Fruit fly (Drosophila melanogaster) whole organism, larva: ENCODE data around the gene Taf12.

Experiments
- noc ChIP-seq: fragments of 200-800 bp; sonication (Bioruptor generic); optimal IDR thresholded peaks from 3 replicates; lab custom pipeline; 2019; ENCODE audit warnings: missing biosample characterization, mild to moderate bottlenecking, missing genetic modification characterization, moderate library complexity

The Taf12 gene

dm6 chr3R:11673955-11674663 is 5.4 kb downstream of the Taf12 start, which contains the start of gene CG14715:
TSS of gene CG14715 (plus strand) at chr3R:11674221.
- peak; percentile 31 for TF ChIP-seq noc (tag; lab: Kevin White, UChicago)

dm6 chr3R:11671784-11672183 is 7.7 kb downstream of the Taf12 start:
- no peak for TF ChIP-seq noc (tag; lab: Kevin White, UChicago)

dm6 chr3R:11670888-11671287 is 8.6 kb downstream of the Taf12 start:
- TF ChIP-seq noc (tag; lab: Kevin White, UChicago): no peak

- TF ChIP-seq noc (tag; lab: Kevin White, UChicago): no peak
These were observed 9.5 kb downstream of the Taf12 start for dm6 chr3R:11669954-11670347.

dm6 chr3R:11669017-11669953 is 10.2 kb downstream of the Taf12 start:
- no peak for TF ChIP-seq noc (tag; lab: Kevin White, UChicago)

- no peak for TF ChIP-seq noc (tag; lab: Kevin White, UChicago)
These were observed 13.4 kb downstream of the Taf12 start for dm6 chr3R:11665925-11666687.

dm6 chr3R:11665508-11665907 is 14.0 kb downstream of the Taf12 start:
- TF ChIP-seq noc (tag; lab: Kevin White, UChicago): no peak

- no peak for TF ChIP-seq noc (tag; lab: Kevin White, UChicago)
These were observed 16.0 kb downstream of the Taf12 start for dm6 chr3R:11663441-11663840.

dm6 chr3R:11662617-11663016 is 16.9 kb downstream of the Taf12 start:
- no peak for TF ChIP-seq noc (tag; lab: Kevin White, UChicago)

- no peak for TF ChIP-seq noc (tag; lab: Kevin White, UChicago)
These were observed 17.8 kb downstream of the Taf12 start for dm6 chr3R:11661712-11662111.

- TF ChIP-seq noc (tag; lab: Kevin White, UChicago): no peak
These were observed 18.3 kb downstream of the Taf12 start for dm6 chr3R:11661187-11661586.

dm6 chr3R:11657786-11658193 is 21.7 kb downstream of the Taf12 start:
- TF ChIP-seq noc (tag; lab: Kevin White, UChicago): peak; percentile 62

dm6 chr3R:11656614-11657216 is 22.8 kb downstream of the Taf12 start:
- TF ChIP-seq noc (tag; lab: Kevin White, UChicago): peak; percentile 96

- TF ChIP-seq noc (tag; lab: Kevin White, UChicago): peak; percentile 31
These were observed 23.6 kb downstream of the Taf12 start, which contains the start of gene CG42327 for dm6 chr3R:11655873-11656374. TSS of gene CG42327 (plus strand) at chr3R:11656149.
